Worm (Caenorhabditis elegans) whole organism, young adult: ENCODE measurements around the gene srsx-31.

Experiments
- B0035.1 ChIP-seq: sonication (generic microtip); optimal IDR thresholded peaks from 2 replicates; lab custom pipeline; 2016; ENCODE audit warnings: missing genetic modification characterization, mild to moderate bottlenecking, missing compliant biosample characterization, missing genotype, missing genetic modification reagents
- F33H1.4 ChIP-seq: fragments of 200-800 bp; sonication (Bioruptor generic); IDR thresholded peaks from 2 replicates; pipeline ENCODE4 v1.3.6; 2022; ENCODE audit warnings: missing genetic modification reagents, missing genetic modification characterization, missing compliant biosample characterization
- F49E8.2 ChIP-seq: sonication (generic microtip); optimal IDR thresholded peaks from 3 replicates; lab custom pipeline; 2017; ENCODE audit warnings: missing genetic modification characterization, mild to moderate bottlenecking, missing compliant biosample characterization, antibody characterized with exemption, moderate library complexity; ENCODE audit not compliant: insufficient read depth
- F55B11.4 ChIP-seq: sonication (generic microtip); optimal IDR thresholded peaks from 2 replicates; lab custom pipeline; 2016; ENCODE audit warnings: missing compliant biosample characterization, missing genetic modification characterization, borderline replicate concordance; ENCODE audit not compliant: insufficient read depth
- F57C9.4 ChIP-seq: sonication (generic microtip); optimal IDR thresholded peaks from 2 replicates; lab custom pipeline; 2017; ENCODE audit warnings: mild to moderate bottlenecking, missing genetic modification characterization, missing compliant biosample characterization
- Y67H2A.10 ChIP-seq: fragments of 200-800 bp; sonication (Bioruptor generic); conservative IDR thresholded peaks from 2 replicates; pipeline ENCODE4 v1.3.6; 2022; ENCODE audit warnings: missing genetic modification reagents, missing genetic modification characterization, missing compliant biosample characterization
- Y95B8A.8 ChIP-seq: fragments of 200-800 bp; sonication (Bioruptor generic); IDR thresholded peaks from 2 replicates; pipeline ENCODE4 v1.3.6; 2022; ENCODE audit warnings: missing genetic modification reagents, missing genetic modification characterization, missing compliant biosample characterization
- bed-2 ChIP-seq: fragments of 200-800 bp; sonication (Bioruptor generic); IDR thresholded peaks from 2 replicates; pipeline ENCODE4 v1.3.6; 2022; ENCODE audit warnings: missing genetic modification reagents, missing genetic modification characterization, missing compliant biosample characterization
- ccch-3 ChIP-seq: fragments of 200-800 bp; sonication (Bioruptor generic); optimal IDR thresholded peaks from 2 replicates; lab custom pipeline; 2018; ENCODE audit warnings: mild to moderate bottlenecking, missing genetic modification characterization, missing compliant biosample characterization
- cebp-1 ChIP-seq, 2 experiments: fragments of 200-800 bp in 1 of 2; sonication (Bioruptor generic) in 1 of 2; sonication (generic microtip) in 1 of 2; IDR thresholded peaks in 1 of 2; optimal IDR thresholded peaks in 1 of 2; 2 replicates each; pipeline versions ENCODE4 v1.3.6 to Lab custom; 2017 to 2022; ENCODE audit warnings: missing compliant biosample characterization in 2 of 2, missing genetic modification characterization in 2 of 2, mild to moderate bottlenecking in 1 of 2, missing genetic modification reagents in 1 of 2, moderate library complexity in 1 of 2
- ceh-27 ChIP-seq: fragments of 200-800 bp; sonication (Bioruptor generic); optimal IDR thresholded peaks from 2 replicates; lab custom pipeline; 2018; ENCODE audit warnings: mild to moderate bottlenecking, missing genetic modification characterization, moderate library complexity, missing compliant biosample characterization
- dpl-1 ChIP-seq: fragments of 150-350 bp; optimal IDR thresholded peaks from 2 replicates; lab custom pipeline; 2014; ENCODE audit warnings: missing biosample characterization, missing genetic modification reagents, missing genetic modification characterization
- egl-18 ChIP-seq: fragments of 200-800 bp; sonication (Bioruptor generic); IDR thresholded peaks from 2 replicates; pipeline ENCODE4 v1.3.6; 2022; ENCODE audit warnings: missing genetic modification reagents, missing genetic modification characterization, missing compliant biosample characterization
- ets-4 ChIP-seq: fragments of 200-800 bp; sonication (Bioruptor generic); optimal IDR thresholded peaks from 2 replicates; lab custom pipeline; 2018; ENCODE audit warnings: mild to moderate bottlenecking, missing genetic modification characterization, missing compliant biosample characterization
- hmg-20 ChIP-seq: fragments of 200-800 bp; sonication (Bioruptor generic); IDR thresholded peaks from 2 replicates; pipeline ENCODE4 v1.3.6; 2022; ENCODE audit warnings: missing genetic modification reagents, missing genetic modification characterization, missing compliant biosample characterization
- lin-35 ChIP-seq, 3 experiments: fragments of 150-350 bp in 2 of 3; sonication (generic microtip) in 1 of 3; optimal IDR thresholded peaks; 2 replicates each; lab custom pipeline; 2014 to 2018; ENCODE audit warnings: missing biosample characterization in 3 of 3, missing genetic modification characterization in 3 of 3, missing genetic modification reagents in 3 of 3
- lin-40 ChIP-seq: sonication (generic microtip); optimal IDR thresholded peaks from 2 replicates; lab custom pipeline; 2016; ENCODE audit warnings: missing genetic modification characterization, mild to moderate bottlenecking, missing compliant biosample characterization, missing genotype, missing genetic modification reagents
- lsy-27 ChIP-seq: sonication (generic microtip); optimal IDR thresholded peaks from 2 replicates; lab custom pipeline; 2017; ENCODE audit warnings: missing genetic modification characterization, mild to moderate bottlenecking, missing compliant biosample characterization, antibody characterized with exemption, missing genotype, borderline replicate concordance; ENCODE audit not compliant: insufficient read depth
- madf-3 ChIP-seq: fragments of 200-800 bp; sonication (Bioruptor generic); IDR thresholded peaks from 2 replicates; pipeline ENCODE4 v1.3.6; 2022; ENCODE audit warnings: missing genetic modification reagents, missing genetic modification characterization, missing compliant biosample characterization
- madf-6 ChIP-seq: fragments of 200-800 bp; sonication (Bioruptor generic); IDR thresholded peaks from 2 replicates; pipeline ENCODE4 v1.3.6; 2022; ENCODE audit warnings: missing genetic modification reagents, missing genetic modification characterization, missing compliant biosample characterization
- madf-8 ChIP-seq: fragments of 200-800 bp; sonication (Bioruptor generic); conservative IDR thresholded peaks from 2 replicates; pipeline ENCODE4 v1.3.6; 2022; ENCODE audit warnings: missing genetic modification reagents, missing genetic modification characterization, missing compliant biosample characterization
- mxl-1 ChIP-seq: sonication (generic microtip); optimal IDR thresholded peaks from 2 replicates; lab custom pipeline; 2016; ENCODE audit warnings: missing genetic modification characterization, missing compliant biosample characterization
- nhr-80 ChIP-seq: sonication (generic microtip); optimal IDR thresholded peaks from 2 replicates; lab custom pipeline; 2016; ENCODE audit warnings: missing genetic modification characterization, missing compliant biosample characterization
- repo-1 ChIP-seq: sonication (generic microtip); optimal IDR thresholded peaks from 2 replicates; lab custom pipeline; 2017; ENCODE audit warnings: mild to moderate bottlenecking, missing genetic modification characterization, missing compliant biosample characterization
- snpc-1.1 ChIP-seq: sonication (generic microtip); optimal IDR thresholded peaks from 2 replicates; lab custom pipeline; 2017; ENCODE audit warnings: missing genetic modification characterization, mild to moderate bottlenecking, missing compliant biosample characterization, antibody characterized with exemption, moderate library complexity, missing genotype, missing genetic modification reagents; ENCODE audit not compliant: insufficient read depth
- snpc-3.4 ChIP-seq: sonication (generic microtip); optimal IDR thresholded peaks from 2 replicates; lab custom pipeline; 2017; ENCODE audit warnings: missing genetic modification characterization, mild to moderate bottlenecking, missing compliant biosample characterization, antibody characterized with exemption, moderate library complexity, missing genotype, missing genetic modification reagents
- somi-1 ChIP-seq: fragments of 200-800 bp; sonication (Bioruptor generic); optimal IDR thresholded peaks from 2 replicates; lab custom pipeline; 2018; ENCODE audit warnings: mild to moderate bottlenecking, missing genetic modification characterization, missing compliant biosample characterization
- tlf-1 ChIP-seq: fragments of 200-800 bp; sonication (Bioruptor generic); optimal IDR thresholded peaks from 2 replicates; lab custom pipeline; 2018; ENCODE audit warnings: mild to moderate bottlenecking, missing genetic modification characterization, missing compliant biosample characterization
- unc-130 ChIP-seq: sonication (generic microtip); optimal IDR thresholded peaks from 2 replicates; lab custom pipeline; 2016; ENCODE audit warnings: missing genetic modification reagents, missing genetic modification characterization, missing compliant biosample characterization
- zfh-2 ChIP-seq: fragments of 200-800 bp; sonication (Bioruptor generic); conservative IDR thresholded peaks from 2 replicates; pipeline ENCODE4 v1.3.6; 2022; ENCODE audit warnings: missing genetic modification reagents, missing genetic modification characterization, missing compliant biosample characterization
- zim-3 ChIP-seq: sonication (generic microtip); optimal IDR thresholded peaks from 2 replicates; lab custom pipeline; 2017; ENCODE audit warnings: mild to moderate bottlenecking, missing genetic modification characterization, moderate library complexity, missing compliant biosample characterization
- ztf-22 ChIP-seq: fragments of 200-800 bp; sonication (Bioruptor generic); optimal IDR thresholded peaks from 2 replicates; lab custom pipeline; 2018; ENCODE audit warnings: mild to moderate bottlenecking, missing genetic modification characterization, moderate library complexity, missing compliant biosample characterization
- ztf-26 ChIP-seq: sonication (generic microtip); optimal IDR thresholded peaks from 2 replicates; lab custom pipeline; 2017; ENCODE audit warnings: missing genetic modification characterization, missing compliant biosample characterization
- ztf-3 ChIP-seq: fragments of 200-800 bp; sonication (Bioruptor generic); optimal IDR thresholded peaks from 2 replicates; lab custom pipeline; 2018; ENCODE audit warnings: mild to moderate bottlenecking, missing genetic modification characterization, missing compliant biosample characterization

Gene srsx-31

ce11 chrV:11239187-11239725 lies 15.6 kb downstream of the srsx-31 start, which contains the start of the genes dvc-1 and ima-1 (continued):
- TF ChIP-seq ztf-3 (GFP tag; lab: Kevin White, UChicago) = no peak
- no peak for TF ChIP-seq zim-3 (tag; lab: Kevin White, UChicago)
- no peak for TF ChIP-seq B0035.1 (tag; lab: Kevin White, UChicago)
- TF ChIP-seq dpl-1 = peak; percentile 88
- no peak for TF ChIP-seq ccch-3 (GFP tag; lab: Kevin White, UChicago)
- TF ChIP-seq F33H1.4 = peak; percentile 81

- TF ChIP-seq madf-3 (GFP tag; lab: Robert Waterston, UW) (no peak), F49E8.2 (tag; lab: Kevin White, UChicago) (no peak), snpc-1.1 (tag; lab: Kevin White, UChicago) (no peak), snpc-3.4 (tag; lab: Kevin White, UChicago) (no peak), nhr-80 (peak; percentile 81), mxl-1 (tag; lab: Kevin White, UChicago) (no peak), egl-18 (no peak), ztf-22 (GFP tag; lab: Kevin White, UChicago) (no peak), ceh-27 (no peak), hmg-20 (GFP tag; lab: Robert Waterston, UW) (no peak), ets-4 (GFP tag; lab: Kevin White, UChicago) (peak; percentile 14)
Measured at ce11 chrV:11235876-11236275, 19.0 kb downstream of the srsx-31 start.

- TF ChIP-seq ztf-26 (tag; lab: Kevin White, UChicago) (no peak), F57C9.4 (tag; lab: Kevin White, UChicago) (no peak), somi-1 (no peak), F55B11.4 (tag; lab: Kevin White, UChicago) (no peak), unc-130 (GFP tag; lab: Kevin White, UChicago) (no peak), Y67H2A.10 (GFP tag; lab: Robert Waterston, UW) (no peak)
Measured at ce11 chrV:11234350-11234749, 20.5 kb downstream of the srsx-31 start, which contains the start of gene T19B10.5. TSS of gene T19B10.5 (plus strand) at chrV:11234650.

ce11 chrV:11231177-11231576 lies 23.7 kb downstream of the srsx-31 start:
- no peak for TF ChIP-seq bed-2 (GFP tag; lab: Robert Waterston, UW)
- no peak for TF ChIP-seq zfh-2
- TF ChIP-seq repo-1 (tag; lab: Kevin White, UChicago) = no peak
- no peak for TF ChIP-seq lsy-27 (tag; lab: Kevin White, UChicago)
- no peak for TF ChIP-seq hmg-20 (GFP tag; lab: Robert Waterston, UW)
- no peak for TF ChIP-seq Y95B8A.8
- TF ChIP-seq cebp-1 (GFP tag; IDR thresholded peaks at IDR 0.05; lab: Robert Waterston, UW) = no peak
- no peak for TF ChIP-seq cebp-1 (tag; optimal IDR thresholded peaks at IDR 0.05; lab: Kevin White, UChicago)
- TF ChIP-seq ceh-27 = no peak
- no peak for TF ChIP-seq madf-8 (GFP tag; lab: Robert Waterston, UW)
- no peak for TF ChIP-seq lin-35 (GFP tag; optimal IDR thresholded peaks at IDR 0.05; lab: Kevin White, UChicago)
- no peak for TF ChIP-seq lin-40 (tag; lab: Kevin White, UChicago)
- TF ChIP-seq madf-6 (GFP tag; lab: Robert Waterston, UW) = no peak
- no peak for TF ChIP-seq tlf-1 (GFP tag; lab: Kevin White, UChicago)
